Fruit fly (Drosophila melanogaster) whole organism, embryonic: ENCODE results near the gene E2f1.

ENCODE experiments used
- ATbp ChIP-seq: fragments of 200-800 bp; sonication (Bioruptor generic); optimal IDR thresholded peaks from 2 replicates; lab custom pipeline; 2017; ENCODE audit warnings: missing biosample characterization, mild to moderate bottlenecking, missing genetic modification characterization, missing genetic modification reagents
- Atf3 ChIP-seq: fragments of 200-800 bp; sonication (Bioruptor generic); optimal IDR thresholded peaks from 3 replicates; lab custom pipeline; 2016; ENCODE audit warnings: missing biosample characterization, missing genetic modification characterization
- CG11504 ChIP-seq: fragments of 200-800 bp; sonication (Bioruptor generic); optimal IDR thresholded peaks from 3 replicates; lab custom pipeline; 2019; ENCODE audit warnings: missing biosample characterization, mild to moderate bottlenecking, missing genetic modification characterization, moderate library complexity
- CG12071 ChIP-seq: fragments of 200-800 bp; sonication (Bioruptor generic); optimal IDR thresholded peaks from 3 replicates; lab custom pipeline; 2018; ENCODE audit warnings: missing biosample characterization, mild to moderate bottlenecking, missing genetic modification characterization
- CG12299 ChIP-seq: fragments of 200-800 bp; sonication (Bioruptor generic); optimal IDR thresholded peaks from 2 replicates; lab custom pipeline; 2018; ENCODE audit warnings: missing biosample characterization, mild to moderate bottlenecking, missing genetic modification characterization
- CG13624 ChIP-seq: fragments of 200-800 bp; sonication (Bioruptor generic); optimal IDR thresholded peaks from 2 replicates; lab custom pipeline; 2016; ENCODE audit warnings: missing biosample characterization, missing genetic modification characterization
- CG13775 ChIP-seq: fragments of 200-800 bp; sonication (Bioruptor generic); optimal IDR thresholded peaks from 3 replicates; lab custom pipeline; 2017; ENCODE audit warnings: missing biosample characterization, mild to moderate bottlenecking, missing genetic modification characterization
- CG14710 ChIP-seq: fragments of 200-800 bp; sonication (Bioruptor generic); optimal IDR thresholded peaks from 3 replicates; lab custom pipeline; 2019; ENCODE audit warnings: missing biosample characterization, mild to moderate bottlenecking, missing genetic modification characterization, moderate library complexity
- CG15269 ChIP-seq: fragments of 200-800 bp; sonication (Bioruptor generic); optimal IDR thresholded peaks from 2 replicates; lab custom pipeline; 2018; ENCODE audit warnings: missing biosample characterization, mild to moderate bottlenecking, missing genetic modification characterization, moderate library complexity
- CG15601 ChIP-seq: fragments of 200-800 bp; sonication (Bioruptor generic); optimal IDR thresholded peaks from 3 replicates; lab custom pipeline; 2019; ENCODE audit warnings: missing biosample characterization, mild to moderate bottlenecking, missing genetic modification characterization, moderate library complexity
- CG17186 ChIP-seq: fragments of 200-800 bp; sonication (Bioruptor generic); optimal IDR thresholded peaks from 3 replicates; lab custom pipeline; 2017; ENCODE audit warnings: missing biosample characterization, missing genetic modification reagents, missing genetic modification characterization
- CG17361 ChIP-seq: fragments of 200-800 bp; sonication (Bioruptor generic); IDR thresholded peaks from 3 replicates; pipeline ENCODE4 v1.3.6; 2022; ENCODE audit warnings: missing biosample characterization, missing genetic modification characterization
- CG17385 ChIP-seq: fragments of 200-800 bp; sonication (Bioruptor generic); optimal IDR thresholded peaks from 3 replicates; lab custom pipeline; 2018; ENCODE audit warnings: missing biosample characterization, mild to moderate bottlenecking, missing genetic modification characterization
- CG17829 ChIP-seq: fragments of 200-800 bp; optimal IDR thresholded peaks from 2 replicates; lab custom pipeline; 2019; ENCODE audit warnings: missing biosample characterization, mild to moderate bottlenecking, missing genetic modification characterization, moderate library complexity
- CG2889 ChIP-seq: fragments of 200-800 bp; sonication (Bioruptor generic); IDR thresholded peaks from 3 replicates; pipeline ENCODE4 v1.3.6; 2022; ENCODE audit warnings: missing biosample characterization, missing genetic modification characterization
- CG4707 ChIP-seq: fragments of 200-800 bp; sonication (Bioruptor generic); optimal IDR thresholded peaks from 2 replicates; lab custom pipeline; 2018; ENCODE audit warnings: missing biosample characterization, mild to moderate bottlenecking, missing genetic modification characterization, moderate library complexity
- CG7556 ChIP-seq: fragments of 200-800 bp; sonication (Bioruptor generic); optimal IDR thresholded peaks from 2 replicates; lab custom pipeline; 2017; ENCODE audit warnings: missing biosample characterization, mild to moderate bottlenecking, missing genetic modification characterization
- CG7928 ChIP-seq: fragments of 200-800 bp; sonication (Bioruptor generic); optimal IDR thresholded peaks from 2 replicates; lab custom pipeline; 2017; ENCODE audit warnings: missing biosample characterization, mild to moderate bottlenecking, missing genetic modification characterization
- CG8944 ChIP-seq: fragments of 200-800 bp; sonication (Bioruptor generic); optimal IDR thresholded peaks from 3 replicates; lab custom pipeline; 2016; ENCODE audit warnings: missing biosample characterization, missing genetic modification characterization
- CTCF ChIP-seq: fragments of 200-800 bp; sonication (Bioruptor generic); optimal IDR thresholded peaks from 2 replicates; lab custom pipeline; 2017; ENCODE audit warnings: missing biosample characterization, mild to moderate bottlenecking, missing genetic modification characterization, moderate library complexity
- Camta ChIP-seq: fragments of 200-800 bp; sonication (Bioruptor generic); optimal IDR thresholded peaks from 2 replicates; lab custom pipeline; 2016; ENCODE audit warnings: missing biosample characterization, missing genetic modification characterization
- Chrac-16 ChIP-seq: fragments of 200-800 bp; sonication (Bioruptor generic); optimal IDR thresholded peaks from 3 replicates; lab custom pipeline; 2016; ENCODE audit warnings: missing biosample characterization, missing genetic modification characterization
- Gug ChIP-seq: fragments of 200-800 bp; sonication (Bioruptor generic); IDR thresholded peaks from 4 replicates; pipeline ENCODE4 v1.3.6; 2022; ENCODE audit warnings: missing biosample characterization, missing genetic modification characterization
- Meics ChIP-seq: fragments of 200-800 bp; sonication (Bioruptor generic); optimal IDR thresholded peaks from 2 replicates; lab custom pipeline; 2017; ENCODE audit warnings: missing biosample characterization, mild to moderate bottlenecking, missing genetic modification characterization
- Myb ChIP-seq: fragments of 200-800 bp; sonication (Bioruptor generic); optimal IDR thresholded peaks from 2 replicates; lab custom pipeline; 2016; ENCODE audit warnings: missing biosample characterization, missing genetic modification characterization
- PHDP ChIP-seq: fragments of 200-800 bp; sonication (Bioruptor generic); optimal IDR thresholded peaks from 3 replicates; lab custom pipeline; 2018; ENCODE audit warnings: missing biosample characterization, mild to moderate bottlenecking, missing genetic modification characterization, moderate library complexity
- Ptx1 ChIP-seq: fragments of 200-800 bp; sonication (Bioruptor generic); IDR thresholded peaks from 2 replicates; pipeline ENCODE4 v1.3.6; 2022; ENCODE audit warnings: missing biosample characterization, missing genetic modification characterization
- Sry-δ ChIP-seq: fragments of 200-800 bp; sonication (Bioruptor generic); optimal IDR thresholded peaks from 2 replicates; lab custom pipeline; 2016; ENCODE audit warnings: missing biosample characterization, missing genetic modification characterization
- ab ChIP-seq: fragments of 200-800 bp; sonication (Bioruptor generic); optimal IDR thresholded peaks from 2 replicates; lab custom pipeline; 2016; ENCODE audit warnings: missing biosample characterization, missing genetic modification characterization
- az2 ChIP-seq: fragments of 200-800 bp; sonication (Bioruptor generic); optimal IDR thresholded peaks from 3 replicates; lab custom pipeline; 2016; ENCODE audit warnings: missing biosample characterization, missing genetic modification characterization
- bab2 ChIP-seq: fragments of 200-800 bp; sonication (Bioruptor generic); optimal IDR thresholded peaks from 2 replicates; lab custom pipeline; 2016; ENCODE audit warnings: missing biosample characterization, missing genetic modification characterization
- ci ChIP-seq: fragments of 200-800 bp; sonication (Bioruptor generic); IDR thresholded peaks from 3 replicates; pipeline ENCODE4 v1.3.6; 2022; ENCODE audit warnings: missing biosample characterization, missing genetic modification characterization
- crc ChIP-seq: fragments of 200-800 bp; sonication (Bioruptor generic); optimal IDR thresholded peaks from 2 replicates; lab custom pipeline; 2016; ENCODE audit warnings: missing biosample characterization, missing genetic modification characterization
- crol ChIP-seq: fragments of 200-800 bp; sonication (Bioruptor generic); IDR thresholded peaks from 2 replicates; pipeline ENCODE4 v1.3.6; 2022; ENCODE audit warnings: missing biosample characterization, missing genetic modification characterization
- crp ChIP-seq, 2 experiments: fragments of 200-800 bp; sonication (Bioruptor generic); optimal IDR thresholded peaks; 2 replicates in 1 of 2; 3 replicates in 1 of 2; lab custom pipeline; 2017; ENCODE audit warnings: missing biosample characterization in 2 of 2, missing genetic modification characterization in 2 of 2, mild to moderate bottlenecking in 1 of 2, moderate library complexity in 1 of 2
- fd3F ChIP-seq: fragments of 200-800 bp; sonication (Bioruptor generic); optimal IDR thresholded peaks from 2 replicates; lab custom pipeline; 2018; ENCODE audit warnings: missing biosample characterization, mild to moderate bottlenecking, missing genetic modification characterization, moderate library complexity
- gcm ChIP-seq: fragments of 200-800 bp; sonication (Bioruptor generic); optimal IDR thresholded peaks from 2 replicates; lab custom pipeline; 2019; ENCODE audit warnings: missing biosample characterization, mild to moderate bottlenecking, missing genetic modification characterization, moderate library complexity
- gsb-n ChIP-seq: fragments of 200-800 bp; sonication (Bioruptor generic); optimal IDR thresholded peaks from 3 replicates; lab custom pipeline; 2018; ENCODE audit warnings: missing biosample characterization, mild to moderate bottlenecking, missing genetic modification characterization
- hbn ChIP-seq: fragments of 200-800 bp; sonication (Bioruptor generic); IDR thresholded peaks from 2 replicates; pipeline ENCODE4 v1.3.6; 2022; ENCODE audit warnings: missing biosample characterization, missing genetic modification characterization; ENCODE audit not compliant: partially characterized antibody
- hkb ChIP-seq, 2 experiments: fragments of 200-800 bp in 1 of 2; fragments of >200 bp in 1 of 2; sonication (Bioruptor generic) in 1 of 2; IDR thresholded peaks in 1 of 2; optimal IDR thresholded peaks in 1 of 2; 2 replicates each; pipeline versions ENCODE4 v1.3.6 to Lab custom; 2017 to 2022; ENCODE audit warnings: missing biosample characterization in 1 of 2, missing genetic modification characterization in 1 of 2
- jing ChIP-seq: fragments of 200-800 bp; sonication (Bioruptor generic); optimal IDR thresholded peaks from 2 replicates; lab custom pipeline; 2018; ENCODE audit warnings: missing biosample characterization, mild to moderate bottlenecking, missing genetic modification characterization
- nmo ChIP-seq: fragments of 200-800 bp; sonication (Bioruptor generic); optimal IDR thresholded peaks from 2 replicates; lab custom pipeline; 2018; ENCODE audit warnings: missing biosample characterization, mild to moderate bottlenecking, missing genetic modification characterization, moderate library complexity
- phol ChIP-seq: fragments of 200-800 bp; sonication (Bioruptor generic); optimal IDR thresholded peaks from 3 replicates; lab custom pipeline; 2018; ENCODE audit warnings: missing biosample characterization, mild to moderate bottlenecking, missing genetic modification characterization, moderate library complexity
- row ChIP-seq: fragments of 200-800 bp; sonication (Bioruptor generic); IDR thresholded peaks from 3 replicates; pipeline ENCODE4 v1.3.6; 2022; ENCODE audit warnings: missing biosample characterization, missing genetic modification characterization
- sisA ChIP-seq: fragments of 200-800 bp; sonication (Bioruptor generic); IDR thresholded peaks from 2 replicates; pipeline ENCODE4 v1.3.6; 2022; ENCODE audit warnings: missing biosample characterization, missing genetic modification characterization
- sqz ChIP-seq: fragments of 200-800 bp; sonication (Bioruptor generic); optimal IDR thresholded peaks from 3 replicates; lab custom pipeline; 2018; ENCODE audit warnings: missing biosample characterization, mild to moderate bottlenecking, missing genetic modification characterization
- tap ChIP-seq: fragments of 200-800 bp; optimal IDR thresholded peaks from 3 replicates; lab custom pipeline; 2019; ENCODE audit warnings: missing biosample characterization, mild to moderate bottlenecking, missing genetic modification characterization, moderate library complexity
- tll ChIP-seq, 2 experiments: fragments of 200-800 bp in 1 of 2; fragments of >200 bp in 1 of 2; sonication (Bioruptor generic) in 1 of 2; optimal IDR thresholded peaks; 2 replicates each; lab custom pipeline; 2017 to 2019; ENCODE audit warnings: missing biosample characterization in 2 of 2, missing genetic modification characterization in 2 of 2, mild to moderate bottlenecking in 1 of 2, moderate library complexity in 1 of 2
- trem ChIP-seq: fragments of 200-800 bp; optimal IDR thresholded peaks from 3 replicates; lab custom pipeline; 2019; ENCODE audit warnings: missing biosample characterization, mild to moderate bottlenecking, missing genetic modification characterization, moderate library complexity
- vvl ChIP-seq: fragments of 200-800 bp; sonication (Bioruptor generic); IDR thresholded peaks from 2 replicates; pipeline ENCODE4 v1.3.6; 2022; ENCODE audit warnings: missing biosample characterization, missing genetic modification characterization

E2f1 gene

dm6 chr3R:21594417-21594892 lies 66.2 kb downstream of the E2f1 start (continued):
- peak; percentile 60 for TF ChIP-seq phol (tag; lab: Kevin White, UChicago)
- TF ChIP-seq sisA (GFP tag; lab: Robert Waterston, UW), result peak; percentile 35; the same call in 1 of the 2 replicates
- TF ChIP-seq CG17385 (GFP tag; lab: Kevin White, UChicago), result peak; percentile 21
- TF ChIP-seq Meics (GFP tag; lab: Kevin White, UChicago), result no peak
- peak; percentile 33 for TF ChIP-seq CG7556 (GFP tag; lab: Kevin White, UChicago)
- peak; percentile 56 for TF ChIP-seq CG17829 (tag; lab: Kevin White, UChicago)
- no peak for TF ChIP-seq Chrac-16 (GFP tag; lab: Kevin White, UChicago)
- no peak for TF ChIP-seq CG17186
- peak; percentile 19; the same call in 1 of the 3 replicates for TF ChIP-seq row (GFP tag; lab: Robert Waterston, UW)
- no peak for TF ChIP-seq tll (GFP tag; optimal IDR thresholded peaks at IDR 0.05; lab: Kevin White, UChicago)
- TF ChIP-seq crol, result peak; percentile 48; the same call in 1 of the 2 replicates
- no peak for TF ChIP-seq fd3F (GFP tag; lab: Kevin White, UChicago)
- peak; percentile 69 for TF ChIP-seq CG17361 (GFP tag; lab: Robert Waterston, UW)
- TF ChIP-seq Sry-δ (GFP tag; lab: Kevin White, UChicago), result no peak
- peak; percentile 40 for TF ChIP-seq CG14710 (tag; lab: Kevin White, UChicago)
- no peak for TF ChIP-seq ab (GFP tag; lab: Kevin White, UChicago)
- peak; percentile 54 for TF ChIP-seq ATbp (GFP tag; lab: Kevin White, UChicago)
- no peak for TF ChIP-seq bab2 (GFP tag; lab: Kevin White, UChicago)
- no peak for TF ChIP-seq CTCF
- TF ChIP-seq sqz (GFP tag; lab: Kevin White, UChicago), result no peak
- no peak for TF ChIP-seq CG4707 (GFP tag; lab: Kevin White, UChicago)
- peak; percentile 63 for TF ChIP-seq PHDP (tag; lab: Kevin White, UChicago)
- no peak for TF ChIP-seq Camta (GFP tag; lab: Kevin White, UChicago)
- TF ChIP-seq CG12299 (tag; lab: Kevin White, UChicago), result no peak
- no peak for TF ChIP-seq crc
- no peak for TF ChIP-seq gsb-n
- no peak for TF ChIP-seq CG7928
- peak; percentile 39 for TF ChIP-seq CG15601 (tag; lab: Kevin White, UChicago)
- peak; percentile 55 for TF ChIP-seq CG11504
- peak; percentile 27 for TF ChIP-seq gcm (GFP tag; lab: Kevin White, UChicago)
- peak; percentile 23 for TF ChIP-seq CG15269 (tag; lab: Kevin White, UChicago)
- TF ChIP-seq jing (GFP tag; lab: Kevin White, UChicago), result no peak
- peak; percentile 15 for TF ChIP-seq tap
- no peak for TF ChIP-seq Gug
- peak; percentile 73 for TF ChIP-seq vvl
- no peak for TF ChIP-seq hbn
- no peak for TF ChIP-seq CG8944 (GFP tag; lab: Kevin White, UChicago)
- TF ChIP-seq trem (tag; lab: Kevin White, UChicago), result peak; percentile 26
- no peak for TF ChIP-seq crp (GFP tag; optimal IDR thresholded peaks at IDR 0.05; lab: Kevin White, UChicago)
- peak; percentile 68 for TF ChIP-seq nmo
- 0 out of 3 replicates have a peak, but pooled peaks have one; percentile 28 for TF ChIP-seq ci
- TF ChIP-seq CG13624 (GFP tag; lab: Kevin White, UChicago), result no peak
- TF ChIP-seq CG12071 (GFP tag; lab: Kevin White, UChicago), result no peak
- TF ChIP-seq Atf3, result no peak
- no peak for TF ChIP-seq Myb (GFP tag; lab: Kevin White, UChicago)
- TF ChIP-seq Ptx1 (GFP tag; lab: Robert Waterston, UW), result no peak
- no peak for TF ChIP-seq hkb (optimal IDR thresholded peaks at IDR 0.05; lab: Kevin White, UChicago)
- TF ChIP-seq hkb (GFP tag; IDR thresholded peaks at IDR 0.05; lab: Robert Waterston, UW), result 0 out of 2 replicates have a peak, but pooled peaks have one; percentile 21
- TF ChIP-seq CG2889 (GFP tag; lab: Robert Waterston, UW), result no peak
- TF ChIP-seq CG13775 (GFP tag; lab: Kevin White, UChicago), result peak; percentile 51
- TF ChIP-seq az2 (GFP tag; lab: Kevin White, UChicago), result peak; percentile 47
